Fruit fly (Drosophila melanogaster): ENCODE data around the gene CG1764.

DNA sequence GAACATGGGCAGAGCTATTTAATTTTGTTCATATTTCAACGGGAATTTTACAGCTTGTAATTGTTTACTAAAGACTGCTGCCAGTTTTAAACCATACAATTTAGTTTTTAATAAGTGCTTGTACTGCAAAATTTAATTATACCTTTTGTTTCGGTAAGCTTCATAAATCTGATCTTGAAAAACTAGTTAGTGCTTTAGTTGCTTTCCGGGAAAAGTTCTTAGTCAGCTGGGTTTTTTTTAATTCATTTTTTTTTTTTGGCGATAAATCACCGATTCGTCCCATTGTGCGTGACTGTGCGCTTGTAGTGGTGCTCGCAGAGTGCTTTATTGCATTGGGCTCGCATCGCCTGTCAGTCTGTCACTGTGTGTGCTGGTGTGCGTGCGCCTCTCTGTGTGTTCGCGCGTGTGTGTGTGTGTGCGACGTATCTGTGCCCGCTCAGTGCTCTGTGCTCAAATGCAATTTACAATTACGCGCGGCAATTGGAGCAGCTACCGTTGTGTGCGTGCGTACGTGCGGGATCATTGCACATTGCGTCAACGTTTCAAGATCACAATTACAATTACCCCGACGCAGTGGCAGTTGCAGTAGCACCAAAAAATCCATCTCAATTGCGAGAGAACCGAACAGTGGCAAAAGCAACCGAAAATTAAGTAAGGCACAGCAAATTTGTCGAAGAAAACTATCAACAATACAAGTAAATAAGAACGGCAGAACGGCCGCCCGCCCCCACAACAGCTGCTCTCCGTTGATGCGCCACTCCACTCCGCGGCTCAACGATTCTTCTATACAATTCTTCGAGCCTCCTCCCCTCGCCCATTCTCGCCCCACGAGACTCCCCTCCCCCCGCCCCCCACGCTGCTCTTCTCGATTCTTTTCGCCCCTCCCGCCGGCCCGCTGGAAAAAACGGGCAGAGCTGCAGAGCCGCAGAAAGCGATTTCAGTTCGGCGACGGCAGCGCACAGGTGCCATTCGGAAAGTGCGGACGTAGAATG is 1.7 kb upstream of the CG1764 start:
- TF ChIP-seq Rel (GFP tag; optimal IDR thresholded peaks at IDR 0.05), result no peak
- TF ChIP-seq Rel (tag; optimal IDR thresholded peaks at IDR 0.05), result peak; percentile 41
- TF ChIP-seq lola (GFP tag; optimal IDR thresholded peaks at IDR 0.05), result no peak
- TF ChIP-seq h (GFP tag; optimal IDR thresholded peaks at IDR 0.05), result peak; percentile 40
- TF ChIP-seq Mio (GFP tag; optimal IDR thresholded peaks at IDR 0.05), result no peak
- no peak for TF ChIP-seq Dfd (GFP tag; optimal IDR thresholded peaks at IDR 0.05)
- no peak for TF ChIP-seq Hnf4 (GFP tag; optimal IDR thresholded peaks at IDR 0.05)
- no peak for TF ChIP-seq sage (GFP tag; optimal IDR thresholded peaks at IDR 0.05)

Measured in whole organism, wandering third instar larva.